Worm (Caenorhabditis elegans): Measurements from ENCODE around the gene srw-144.
"Not testable (repeated sequence)": the region's sequence is repeated elsewhere in the genome, so short reads cannot be mapped to it uniquely, and the experiment has no call there.

The srw-144 gene

ce11 chrV:2958202-2958601, 2.6 kb downstream of the srw-144 start, which contains the start of gene srw-142:
srw-142 (minus strand) TSS chrV:2958302.
- TF ChIP-seq F57C9.4 (tag; optimal IDR thresholded peaks at IDR 0.05) (no peak), F23B12.7 (tag; optimal IDR thresholded peaks at IDR 0.05; ENCODE audit: insufficient read depth) (no peak), ekl-4 (GFP tag; IDR thresholded peaks at IDR 0.05) (no peak), egrh-3 (GFP tag; IDR thresholded peaks at IDR 0.05) (no peak), ama-1 (optimal IDR thresholded peaks at IDR 0.05) (no peak), ama-1 (GFP tag; optimal IDR thresholded peaks at IDR 0.05) (no peak)

ce11 chrV:2955342-2955741, 5.5 kb downstream of the srw-144 start, which contains the start of gene srh-248:
srh-248 (minus strand) TSS chrV:2955442.
- TF ChIP-seq dpl-1 (GFP tag; optimal IDR thresholded peaks at IDR 0.05); C06A6.2 (GFP tag; conservative IDR thresholded peaks at IDR 0.05); hlh-12 (tag; optimal IDR thresholded peaks at IDR 0.05): not testable (repeated sequence)

ce11 chrV:2952102-2952501, 8.7 kb downstream of the srw-144 start, which contains the start of gene srw-122:
srw-122 (minus strand) TSS chrV:2952202.
- not testable (repeated sequence) for TF ChIP-seq efl-1 (GFP tag; optimal IDR thresholded peaks at IDR 0.05); Y95B8A.8 (GFP tag; IDR thresholded peaks at IDR 0.05); nhr-120 (GFP tag; IDR thresholded peaks at IDR 0.05)

- no peak for TF ChIP-seq ceh-100 (GFP tag; IDR thresholded peaks at IDR 0.05)
- TF ChIP-seq nhr-179 (tag; optimal IDR thresholded peaks at IDR 0.05), result no peak
- no peak for TF ChIP-seq ceh-27 (GFP tag; optimal IDR thresholded peaks at IDR 0.05)
- TF ChIP-seq ztf-22 (GFP tag; optimal IDR thresholded peaks at IDR 0.05), result no peak
- no peak for TF ChIP-seq repo-1 (tag; optimal IDR thresholded peaks at IDR 0.05)
- TF ChIP-seq lin-26 (GFP tag; IDR thresholded peaks at IDR 0.05), result no peak
- TF ChIP-seq F37B4.10 (GFP tag; IDR thresholded peaks at IDR 0.05), result no peak
- no peak for TF ChIP-seq efl-1 (GFP tag; optimal IDR thresholded peaks at IDR 0.05)
- no peak for TF ChIP-seq rec-8 (tag; optimal IDR thresholded peaks at IDR 0.05)
- TF ChIP-seq pha-4 (tag; optimal IDR thresholded peaks at IDR 0.05), result no peak
- no peak for TF ChIP-seq unc-62 (GFP tag; optimal IDR thresholded peaks at IDR 0.05)
- no peak for TF ChIP-seq attf-6 (GFP tag; IDR thresholded peaks at IDR 0.05)
- no peak for TF ChIP-seq ztf-28 (GFP tag; IDR thresholded peaks at IDR 0.05)
- no peak for TF ChIP-seq F57A8.1 (GFP tag; optimal IDR thresholded peaks at IDR 0.05)
- no peak for TF ChIP-seq madf-3 (GFP tag; IDR thresholded peaks at IDR 0.05)
- TF ChIP-seq F23B12.7 (tag; optimal IDR thresholded peaks at IDR 0.05; ENCODE audit: insufficient read depth), result no peak
- TF ChIP-seq tbp1 (GFP tag; optimal IDR thresholded peaks at IDR 0.05), result no peak
- TF ChIP-seq nhr-80 (tag; optimal IDR thresholded peaks at IDR 0.05), result no peak
These were observed 15.2 kb downstream of the srw-144 start, which contains the start of gene srh-87 for ce11 chrV:2945602-2946001. srh-87 (minus strand) TSS chrV:2945702.

- TF ChIP-seq Y56A3A.18 (GFP tag; IDR thresholded peaks at IDR 0.05) (no peak), bed-1 (GFP tag; IDR thresholded peaks at IDR 0.05) (no peak), F55B11.4 (tag; optimal IDR thresholded peaks at IDR 0.05; ENCODE audit: borderline replicate concordance, insufficient read depth) (no peak), ceh-27 (GFP tag; optimal IDR thresholded peaks at IDR 0.05) (no peak), F57A8.1 (GFP tag; optimal IDR thresholded peaks at IDR 0.05) (no peak), nhr-27 (tag; optimal IDR thresholded peaks at IDR 0.05) (no peak), T26A5.8 (tag; optimal IDR thresholded peaks at IDR 0.05) (no peak), unc-62 (GFP tag; optimal IDR thresholded peaks at IDR 0.05) (no peak), snpc-3.4 (tag; optimal IDR thresholded peaks at IDR 0.05) (no peak), tlf-1 (GFP tag; optimal IDR thresholded peaks at IDR 0.05) (no peak), ccch-3 (GFP tag; optimal IDR thresholded peaks at IDR 0.05) (no peak)
These were observed 16.9 kb downstream of the srw-144 start, which contains the start of gene srw-137 for ce11 chrV:2943859-2944258. srw-137 (minus strand) TSS chrV:2943959.

Measured in whole organism, young adult.